Worm (Caenorhabditis elegans) whole organism, L3 larva: ENCODE data around the gene K08D10.13.

Source experiments
- R02D3.7 ChIP-seq: fragments of 150-350 bp; optimal IDR thresholded peaks from 2 replicates; lab custom pipeline; 2014; ENCODE audit warnings: missing biosample characterization, missing genetic modification characterization
- ZK546.5 ChIP-seq: sonication (generic microtip); optimal IDR thresholded peaks from 2 replicates; lab custom pipeline; 2017; ENCODE audit warnings: missing biosample characterization, missing genetic modification characterization
- aly-2 ChIP-seq: fragments of 150-350 bp; optimal IDR thresholded peaks from 2 replicates; lab custom pipeline; 2014; ENCODE audit warnings: missing biosample characterization, missing genetic modification characterization
- ama-1 ChIP-seq: fragments of 150-350 bp; optimal IDR thresholded peaks from 2 replicates; lab custom pipeline; 2018
- ceh-16 ChIP-seq: sonication (generic microtip); optimal IDR thresholded peaks from 2 replicates; lab custom pipeline; 2017; ENCODE audit warnings: missing biosample characterization, missing genetic modification characterization
- ceh-28 ChIP-seq: fragments of 150-350 bp; optimal IDR thresholded peaks from 2 replicates; lab custom pipeline; 2014; ENCODE audit warnings: missing biosample characterization, missing genetic modification reagents, missing genetic modification characterization
- ceh-82 ChIP-seq: fragments of 150-350 bp; optimal IDR thresholded peaks from 2 replicates; lab custom pipeline; 2014; ENCODE audit warnings: missing biosample characterization, missing genetic modification characterization
- ceh-9 ChIP-seq: sonication (generic microtip); optimal IDR thresholded peaks from 2 replicates; lab custom pipeline; 2018; ENCODE audit warnings: missing biosample characterization, missing genetic modification characterization
- daf-12 ChIP-seq: fragments of 150-350 bp; optimal IDR thresholded peaks from 2 replicates; lab custom pipeline; 2014; ENCODE audit warnings: missing biosample characterization, missing genetic modification reagents, missing genetic modification characterization
- egl-27 ChIP-seq: sonication (generic microtip); optimal IDR thresholded peaks from 4 replicates; lab custom pipeline; 2017; ENCODE audit warnings: missing biosample characterization, missing genetic modification reagents, missing genetic modification characterization
- egl-5 ChIP-seq: fragments of 150-350 bp; optimal IDR thresholded peaks from 2 replicates; lab custom pipeline; 2017; ENCODE audit warnings: missing biosample characterization, missing genetic modification reagents, missing genetic modification characterization, inconsistent platforms
- elt-1 ChIP-seq: fragments of 150-350 bp; optimal IDR thresholded peaks from 2 replicates; lab custom pipeline; 2014; ENCODE audit warnings: missing biosample characterization, missing genetic modification characterization
- elt-2 ChIP-seq: sonication (generic microtip); optimal IDR thresholded peaks from 2 replicates; lab custom pipeline; 2016; ENCODE audit warnings: missing genetic modification reagents, mild to moderate bottlenecking, missing genetic modification characterization, missing compliant biosample characterization
- elt-3 ChIP-seq, 3 experiments: fragments of 150-350 bp in 1 of 3; sonication (generic microtip) in 2 of 3; optimal IDR thresholded peaks; 2 replicates in 2 of 3; 4 replicates in 1 of 3; lab custom pipeline; 2014 to 2017; ENCODE audit warnings: missing biosample characterization in 3 of 3, missing genetic modification characterization in 3 of 3
- eor-1 ChIP-seq, 2 experiments: fragments of 150-350 bp; optimal IDR thresholded peaks; 2 replicates each; lab custom pipeline; 2014 to 2018; ENCODE audit warnings: missing biosample characterization in 2 of 2, missing genetic modification characterization in 2 of 2
- fkh-10 ChIP-seq: sonication (generic microtip); optimal IDR thresholded peaks from 2 replicates; lab custom pipeline; 2017; ENCODE audit warnings: missing biosample characterization, missing genetic modification reagents, missing genetic modification characterization
- fkh-2 ChIP-seq: fragments of 150-350 bp; optimal IDR thresholded peaks from 2 replicates; lab custom pipeline; 2014; ENCODE audit warnings: missing biosample characterization, missing genetic modification reagents, missing genetic modification characterization
- fos-1 ChIP-seq: fragments of 150-350 bp; optimal IDR thresholded peaks from 2 replicates; lab custom pipeline; 2014; ENCODE audit warnings: missing biosample characterization, missing genetic modification characterization
- hmg-11 ChIP-seq: sonication (generic microtip); optimal IDR thresholded peaks from 2 replicates; lab custom pipeline; 2016; ENCODE audit warnings: missing genetic modification characterization, missing compliant biosample characterization
- jun-1 ChIP-seq: fragments of 150-350 bp; optimal IDR thresholded peaks from 2 replicates; lab custom pipeline; 2014; ENCODE audit warnings: missing biosample characterization, missing genetic modification reagents, missing genetic modification characterization
- lin-15B ChIP-seq: fragments of 150-350 bp; optimal IDR thresholded peaks from 2 replicates; lab custom pipeline; 2014; ENCODE audit warnings: missing biosample characterization, missing genetic modification characterization
- lin-39 ChIP-seq: fragments of 150-350 bp; optimal IDR thresholded peaks from 2 replicates; lab custom pipeline; 2018; ENCODE audit warnings: missing biosample characterization, missing genetic modification reagents, missing genetic modification characterization
- lsy-12 ChIP-seq: sonication (generic microtip); optimal IDR thresholded peaks from 2 replicates; lab custom pipeline; 2016; ENCODE audit warnings: mild to moderate bottlenecking, missing genetic modification characterization, missing compliant biosample characterization
- mdl-1 ChIP-seq: fragments of 150-350 bp; optimal IDR thresholded peaks from 2 replicates; lab custom pipeline; 2014; ENCODE audit warnings: missing biosample characterization, missing genetic modification characterization
- mml-1 ChIP-seq: fragments of 150-350 bp; sonication (generic microtip); optimal IDR thresholded peaks from 3 replicates; lab custom pipeline; 2014; ENCODE audit warnings: missing biosample characterization, missing genetic modification characterization
- nfya-1 ChIP-seq: sonication (generic microtip); optimal IDR thresholded peaks from 2 replicates; lab custom pipeline; 2017; ENCODE audit warnings: missing genetic modification characterization, mild to moderate bottlenecking, missing compliant biosample characterization, antibody characterized with exemption, moderate library complexity; ENCODE audit not compliant: insufficient read depth
- nhr-11 ChIP-seq: fragments of 150-350 bp; optimal IDR thresholded peaks from 2 replicates; lab custom pipeline; 2014; ENCODE audit warnings: missing biosample characterization, missing genetic modification characterization
- nhr-12 ChIP-seq: fragments of 150-350 bp; optimal IDR thresholded peaks from 2 replicates; lab custom pipeline; 2014; ENCODE audit warnings: missing biosample characterization, missing genetic modification characterization
- nhr-23 ChIP-seq: fragments of 150-350 bp; optimal IDR thresholded peaks from 2 replicates; lab custom pipeline; 2014; ENCODE audit warnings: missing biosample characterization, missing genetic modification reagents, missing genetic modification characterization
- nhr-237 ChIP-seq: fragments of 150-350 bp; optimal IDR thresholded peaks from 2 replicates; lab custom pipeline; 2014; ENCODE audit warnings: missing biosample characterization, missing genetic modification characterization
- nhr-25 ChIP-seq: sonication (generic microtip); optimal IDR thresholded peaks from 2 replicates; lab custom pipeline; 2017; ENCODE audit warnings: missing biosample characterization, missing genetic modification characterization
- nhr-28 ChIP-seq: fragments of 150-350 bp; optimal IDR thresholded peaks from 2 replicates; lab custom pipeline; 2014; ENCODE audit warnings: missing biosample characterization, missing genetic modification characterization
- nhr-43 ChIP-seq: sonication (generic microtip); optimal IDR thresholded peaks from 2 replicates; lab custom pipeline; 2016; ENCODE audit warnings: mild to moderate bottlenecking, missing genetic modification characterization, missing compliant biosample characterization; ENCODE audit not compliant: poor library complexity, severe bottlenecking
- nhr-67 ChIP-seq: fragments of 150-350 bp; optimal IDR thresholded peaks from 2 replicates; lab custom pipeline; 2014; ENCODE audit warnings: missing biosample characterization, missing genetic modification characterization
- nhr-76 ChIP-seq: fragments of 150-350 bp; sonication (generic microtip); optimal IDR thresholded peaks from 5 replicates; lab custom pipeline; 2014; ENCODE audit warnings: missing biosample characterization, missing genetic modification characterization
- nhr-77 ChIP-seq: fragments of 150-350 bp; optimal IDR thresholded peaks from 2 replicates; lab custom pipeline; 2014; ENCODE audit warnings: missing biosample characterization, missing genetic modification characterization
- pha-4 ChIP-seq: fragments of 150-350 bp; optimal IDR thresholded peaks from 2 replicates; lab custom pipeline; 2014; ENCODE audit warnings: missing biosample characterization, missing genetic modification reagents, missing genetic modification characterization
- pqm-1 ChIP-seq: fragments of 150-350 bp; optimal IDR thresholded peaks from 2 replicates; lab custom pipeline; 2017; ENCODE audit warnings: missing biosample characterization, missing genetic modification characterization, inconsistent platforms
- sea-2 ChIP-seq: fragments of 150-350 bp; sonication (generic microtip); optimal IDR thresholded peaks from 4 replicates; lab custom pipeline; 2014; ENCODE audit warnings: missing biosample characterization, missing genetic modification reagents, missing genetic modification characterization
- skn-1 ChIP-seq: fragments of 150-350 bp; optimal IDR thresholded peaks from 2 replicates; lab custom pipeline; 2014; ENCODE audit warnings: missing biosample characterization, missing genetic modification characterization
- snpc-4 ChIP-seq: fragments of 150-350 bp; optimal IDR thresholded peaks from 2 replicates; lab custom pipeline; 2014; ENCODE audit warnings: missing biosample characterization, missing genetic modification characterization
- tbx-2 ChIP-seq: sonication (generic microtip); optimal IDR thresholded peaks from 2 replicates; lab custom pipeline; 2016; ENCODE audit warnings: mild to moderate bottlenecking, missing genetic modification characterization, missing compliant biosample characterization
- unc-39 ChIP-seq: sonication (generic microtip); optimal IDR thresholded peaks from 4 replicates; lab custom pipeline; 2017; ENCODE audit warnings: missing biosample characterization, missing genetic modification characterization
- unc-62 ChIP-seq: fragments of 150-350 bp; sonication (generic microtip); optimal IDR thresholded peaks from 4 replicates; lab custom pipeline; 2014; ENCODE audit warnings: missing biosample characterization, missing genetic modification reagents, missing genetic modification characterization
- zag-1 ChIP-seq: fragments of 150-350 bp; optimal IDR thresholded peaks from 2 replicates; lab custom pipeline; 2014; ENCODE audit warnings: missing biosample characterization, missing genetic modification characterization
- ztf-11 ChIP-seq: fragments of 150-350 bp; optimal IDR thresholded peaks from 2 replicates; lab custom pipeline; 2014; ENCODE audit warnings: missing biosample characterization, missing genetic modification characterization
- ztf-4 ChIP-seq: fragments of 150-350 bp; optimal IDR thresholded peaks from 2 replicates; lab custom pipeline; 2014; ENCODE audit warnings: missing biosample characterization, missing genetic modification characterization

The K08D10.13 gene

DNA sequence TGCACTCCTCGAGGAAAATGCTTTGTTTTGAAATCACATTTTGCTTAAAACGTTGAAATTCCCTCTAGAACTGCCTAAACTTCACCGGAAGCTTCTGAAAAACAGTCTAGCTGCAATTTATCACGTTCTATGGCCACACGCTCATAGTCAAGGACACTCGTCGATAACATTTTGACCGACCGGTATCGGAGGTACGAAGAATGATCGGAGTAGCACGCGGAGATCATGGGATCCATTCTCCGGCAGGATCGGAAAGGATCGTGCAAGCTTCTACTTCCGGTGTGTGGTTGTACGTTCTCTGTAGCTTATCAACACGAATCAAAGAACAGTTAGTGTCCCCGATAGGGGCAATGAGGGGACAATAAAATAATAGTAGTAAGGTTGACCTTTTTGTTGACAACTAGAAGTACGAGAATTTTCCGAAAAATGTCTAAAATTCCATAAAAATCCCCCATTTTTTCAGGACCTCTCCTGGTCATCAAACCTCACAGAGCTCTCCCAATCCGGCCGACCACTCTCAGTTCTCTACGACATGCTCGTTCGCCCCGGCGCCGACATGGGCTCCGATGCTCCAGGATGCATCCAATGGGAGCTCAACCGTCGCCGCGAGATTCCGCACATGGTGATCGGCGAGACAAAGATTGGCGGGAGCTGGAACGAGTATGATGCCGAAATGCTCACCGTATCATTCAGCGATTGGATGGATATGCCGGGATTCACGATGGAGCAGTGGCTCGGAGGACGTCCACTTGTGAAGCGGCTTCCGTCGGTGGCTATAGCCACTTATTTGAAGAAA is 44.9 kb upstream of the K08D10.13 start:
- TF ChIP-seq snpc-4 (tag; lab: Kevin White, UChicago) (no peak), ceh-9 (no peak), elt-2 (peak; percentile 33), mdl-1 (peak; percentile 41), nhr-23 (tag; lab: Kevin White, UChicago) (peak; percentile 78), nhr-43 (tag; lab: Kevin White, UChicago) (peak; percentile 82)

DNA sequence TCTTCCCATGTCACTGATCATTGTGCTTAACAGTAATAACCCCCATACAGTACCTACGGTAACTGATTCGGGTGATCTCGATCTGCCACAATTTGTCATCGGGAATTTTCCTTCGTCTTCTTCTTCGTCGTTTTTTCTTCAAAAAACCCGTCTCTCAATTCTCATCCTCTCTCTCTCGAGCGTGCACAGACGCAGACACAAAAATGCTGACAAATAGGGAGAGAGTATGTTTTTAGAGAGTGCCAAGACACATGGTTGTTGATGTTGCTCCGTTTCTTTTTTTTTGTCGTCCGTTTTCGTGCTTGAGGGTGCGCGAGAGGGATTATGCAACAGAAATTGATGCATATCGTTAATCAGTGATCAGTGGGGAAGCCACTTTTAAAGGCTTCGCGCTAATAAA is 44.0 kb upstream of the K08D10.13 start:
- TF ChIP-seq sea-2 (no peak), lin-39 (tag; lab: Kevin White, UChicago) (peak; percentile 71), fkh-2 (no peak), unc-62 (GFP tag; lab: Kevin White, UChicago) (no peak), ama-1 (lab: Kevin White, UChicago) (peak; percentile 86), ceh-28 (no peak), skn-1 (tag; lab: Kevin White, UChicago) (peak; percentile 100), ceh-9 (no peak), nhr-77 (tag; lab: Kevin White, UChicago) (no peak), elt-3 (tag; optimal IDR thresholded peaks at IDR 0.05; lab: Kevin White, UChicago) (peak in 1 of 3 experiments; percentile 2), mml-1 (tag; lab: Kevin White, UChicago) (no peak), unc-39 (tag; lab: Kevin White, UChicago) (no peak), nhr-12 (tag; lab: Kevin White, UChicago) (no peak), daf-12 (tag; lab: Kevin White, UChicago) (no peak), ZK546.5 (no peak), lsy-12 (tag; lab: Kevin White, UChicago) (peak; percentile 11), nhr-67 (no peak), pqm-1 (tag; lab: Kevin White, UChicago) (peak; percentile 25), zag-1 (tag; lab: Kevin White, UChicago) (no peak), aly-2 (tag; lab: Kevin White, UChicago) (no peak), tbx-2 (tag; lab: Kevin White, UChicago) (no peak), nhr-76 (tag; lab: Kevin White, UChicago) (no peak), egl-5 (tag; lab: Kevin White, UChicago) (peak; percentile 34), ceh-16 (no peak), eor-1 (tag; optimal IDR thresholded peaks at IDR 0.05; lab: Kevin White, UChicago) (no peak), elt-2 (peak; percentile 40), nhr-11 (tag; lab: Kevin White, UChicago) (no peak), pha-4 (tag; lab: Kevin White, UChicago) (peak; percentile 86), nfya-1 (tag; lab: Kevin White, UChicago) (peak; percentile 87), mdl-1 (peak; percentile 42), nhr-25 (peak; percentile 36), ceh-82 (tag; lab: Kevin White, UChicago) (no peak), nhr-23 (tag; lab: Kevin White, UChicago) (peak; percentile 30), R02D3.7 (peak; percentile 47), fos-1 (no peak), ztf-4 (tag; lab: Kevin White, UChicago) (no peak), elt-1 (tag; lab: Kevin White, UChicago) (no peak), hmg-11 (peak; percentile 78), nhr-28 (tag; lab: Kevin White, UChicago) (no peak), jun-1 (tag; lab: Kevin White, UChicago) (peak; percentile 57), lin-15B (tag; lab: Kevin White, UChicago) (peak; percentile 48), snpc-4 (tag; lab: Kevin White, UChicago) (peak; percentile 38), nhr-43 (tag; lab: Kevin White, UChicago) (peak; percentile 78), fkh-10 (GFP tag; lab: Kevin White, UChicago) (no peak), nhr-237 (no peak), ztf-11 (tag; lab: Kevin White, UChicago) (no peak), egl-27 (tag; lab: Kevin White, UChicago) (no peak)
